Worm (Caenorhabditis elegans) whole organism, mixed stage, embryonic: ENCODE measurements around the gene C13A2.7.
"Not testable (repeated sequence)": the region's sequence is repeated elsewhere in the genome, so short reads cannot be mapped to it uniquely, and the experiment has no call there.

Source experiments
- ces-1 ChIP-seq: fragments of 150-350 bp; optimal IDR thresholded peaks from 2 replicates; lab custom pipeline; 2014; ENCODE audit warnings: missing biosample characterization, missing genetic modification reagents, missing genetic modification characterization
- nhr-76 ChIP-seq: sonication (generic microtip); optimal IDR thresholded peaks from 2 replicates; lab custom pipeline; 2017; ENCODE audit warnings: missing biosample characterization, missing genetic modification characterization

DNA sequence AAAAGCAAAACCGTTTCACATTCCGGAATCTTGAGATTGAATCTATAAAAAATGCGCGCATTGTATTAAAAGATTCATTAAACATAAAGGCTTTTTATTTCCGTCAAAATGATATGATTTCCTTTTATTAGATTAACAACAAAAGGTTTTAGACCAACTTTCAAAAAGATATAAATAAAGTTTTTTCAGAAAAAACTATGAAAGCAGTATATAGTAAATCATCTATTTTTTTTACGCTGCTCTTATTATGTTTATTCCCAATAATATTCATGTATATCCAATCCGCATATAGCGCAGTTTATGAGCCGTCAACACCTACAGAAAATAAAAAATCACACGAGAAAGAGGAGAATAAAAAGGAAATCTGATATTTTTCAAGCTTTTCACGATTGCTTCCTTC is 38.4 kb downstream of the C13A2.7 start, which contains the start of gene F07G11.2:
- not testable (repeated sequence) for TF ChIP-seq ces-1; nhr-76 (tag; lab: Kevin White, UChicago)
